Fruit fly (Drosophila melanogaster): ENCODE results near the gene CG5565.

The CG5565 gene

dm6 chr2L:1316422-1316821 lies 39.3 kb downstream of the CG5565 start:
- TF ChIP-seq OdsH (GFP tag; optimal IDR thresholded peaks at IDR 0.05), result peak; percentile 2
- TF ChIP-seq CG16779 (tag; optimal IDR thresholded peaks at IDR 0.05), result no peak
- TF ChIP-seq CG6276 (GFP tag; optimal IDR thresholded peaks at IDR 0.05), result no peak
- no peak for TF ChIP-seq Smox (GFP tag; optimal IDR thresholded peaks at IDR 0.05)
- no peak for TF ChIP-seq Gug (GFP tag; IDR thresholded peaks at IDR 0.05)
- TF ChIP-seq Eip78C (GFP tag), result peak; percentile 41
- no peak for TF ChIP-seq Sox102F (GFP tag; optimal IDR thresholded peaks at IDR 0.05)

dm6 chr2L:1315283-1315682 lies 40.4 kb downstream of the CG5565 start:
- TF ChIP-seq eg (GFP tag; IDR thresholded peaks at IDR 0.05) (peak; percentile 70), CG3032 (tag; optimal IDR thresholded peaks at IDR 0.05) (peak; percentile 15), CG3919 (GFP tag; optimal IDR thresholded peaks at IDR 0.05) (peak; percentile 8), Hr4 (GFP tag; optimal IDR thresholded peaks at IDR 0.05) (peak; percentile 7), CG6163 (GFP tag; IDR thresholded peaks at IDR 0.05) (peak; percentile 61), ss (GFP tag; optimal IDR thresholded peaks at IDR 0.05) (no peak), Ets96B (tag; optimal IDR thresholded peaks at IDR 0.05) (peak; percentile 8), Eip78C (GFP tag) (peak; percentile 63), CG8119 (GFP tag; IDR thresholded peaks at IDR 0.05) (no peak), CG32006 (GFP tag; optimal IDR thresholded peaks at IDR 0.05) (peak; percentile 18), CG4318 (GFP tag; optimal IDR thresholded peaks at IDR 0.05) (no peak), CG10669 (GFP tag; optimal IDR thresholded peaks at IDR 0.05) (peak; percentile 8)

dm6 chr2L:1312321-1312720 lies 43.4 kb downstream of the CG5565 start:
- TF ChIP-seq Sox102F (GFP tag; optimal IDR thresholded peaks at IDR 0.05) (peak; percentile 40), lz (GFP tag; optimal IDR thresholded peaks at IDR 0.05) (peak; percentile 52), Eip78C (GFP tag) (peak; percentile 76), CG31627 (GFP tag; optimal IDR thresholded peaks at IDR 0.05) (peak; percentile 30), CG3919 (GFP tag; optimal IDR thresholded peaks at IDR 0.05) (peak; percentile 35), vri (GFP tag; optimal IDR thresholded peaks at IDR 0.05) (no peak), OdsH (GFP tag; optimal IDR thresholded peaks at IDR 0.05) (peak; percentile 21), CG11294 (GFP tag; IDR thresholded peaks at IDR 0.05) (no peak), dac (GFP tag; optimal IDR thresholded peaks at IDR 0.05) (no peak), CG7368 (GFP tag; optimal IDR thresholded peaks at IDR 0.05) (no peak), eg (GFP tag; IDR thresholded peaks at IDR 0.05) (peak; percentile 57; the same call in 2 of the 3 replicates), cyc (GFP tag; optimal IDR thresholded peaks at IDR 0.05) (peak; percentile 20), Sox14 (GFP tag; optimal IDR thresholded peaks at IDR 0.05) (peak; percentile 32), fkh (GFP tag; optimal IDR thresholded peaks at IDR 0.05) (no peak), net (GFP tag; optimal IDR thresholded peaks at IDR 0.05) (no peak), CG8632 (GFP tag; optimal IDR thresholded peaks at IDR 0.05) (peak; percentile 24), CG32006 (GFP tag; optimal IDR thresholded peaks at IDR 0.05) (peak; percentile 35), CG15336 (GFP tag; IDR thresholded peaks at IDR 0.05) (0 out of 2 replicates have a peak, but pooled peaks have one; percentile 34), CG8319 (GFP tag; optimal IDR thresholded peaks at IDR 0.05) (no peak), CG8119 (GFP tag; IDR thresholded peaks at IDR 0.05) (peak; percentile 42; the same call in 1 of the 3 replicates), Hr39 (GFP tag; optimal IDR thresholded peaks at IDR 0.05) (peak; percentile 28), svp (GFP tag) (peak; percentile 64), CG6854 (GFP tag; optimal IDR thresholded peaks at IDR 0.05) (no peak), CG9139 (GFP tag; optimal IDR thresholded peaks at IDR 0.05) (no peak), CG16779 (tag; optimal IDR thresholded peaks at IDR 0.05) (peak; percentile 12), CG34406 (GFP tag; optimal IDR thresholded peaks at IDR 0.05) (peak; percentile 16), Ets96B (tag; optimal IDR thresholded peaks at IDR 0.05) (peak; percentile 62), topi (GFP tag; optimal IDR thresholded peaks at IDR 0.05) (peak; percentile 41), Eip75B (GFP tag; optimal IDR thresholded peaks at IDR 0.05) (peak; percentile 40), fd85E (GFP tag; optimal IDR thresholded peaks at IDR 0.05) (no peak), CG6792 (GFP tag; optimal IDR thresholded peaks at IDR 0.05) (peak; percentile 19), Lpt (GFP tag; optimal IDR thresholded peaks at IDR 0.05) (no peak), Sox15 (GFP tag; optimal IDR thresholded peaks at IDR 0.05) (no peak), ss (GFP tag; optimal IDR thresholded peaks at IDR 0.05) (peak in 1 of 2 experiments; percentile 47), Smox (GFP tag; optimal IDR thresholded peaks at IDR 0.05) (peak; percentile 21), CG4318 (GFP tag; optimal IDR thresholded peaks at IDR 0.05) (no peak), CG6808 (GFP tag; optimal IDR thresholded peaks at IDR 0.05) (peak; percentile 35), CG11902 (GFP tag; optimal IDR thresholded peaks at IDR 0.05) (peak; percentile 11), Met (GFP tag; optimal IDR thresholded peaks at IDR 0.05) (peak; percentile 40), acj6 (GFP tag; optimal IDR thresholded peaks at IDR 0.05) (peak; percentile 25), CG10669 (GFP tag; optimal IDR thresholded peaks at IDR 0.05) (peak; percentile 53), pdm3 (GFP tag; optimal IDR thresholded peaks at IDR 0.05) (peak; percentile 36)

All from whole organism, prepupa.